Worm (Caenorhabditis elegans): ENCODE measurements around the gene K12D9.1.

K12D9.1 gene

DNA sequence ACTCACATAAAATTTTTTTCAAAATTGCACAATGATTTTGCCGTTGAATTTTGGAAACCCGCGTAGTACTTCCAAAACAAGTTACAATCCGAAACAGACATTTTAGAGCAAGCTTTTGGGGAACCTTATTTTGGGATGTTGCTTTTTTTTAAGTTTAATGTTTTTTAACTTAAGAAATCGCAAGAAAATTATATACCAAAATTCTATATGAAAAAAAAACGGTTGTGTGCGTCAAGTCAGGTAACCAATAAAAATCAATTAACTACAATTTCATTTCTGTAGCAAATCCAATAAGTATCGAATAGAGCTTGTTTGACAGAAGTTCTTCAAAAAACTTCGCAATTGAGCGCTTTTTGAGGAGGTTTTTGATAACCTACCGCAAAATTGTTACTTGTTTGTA is 30.9 kb upstream of the K12D9.1 start, which contains the start of gene srw-117:
TSS of gene srw-117 (minus strand) at position 101 of the 400 bp plus-strand sequence.
- no peak for TF ChIP-seq skn-1 (tag; optimal IDR thresholded peaks at IDR 0.05)

ce11 chrV:2985309-2985708 is 29.0 kb upstream of the K12D9.1 start, which contains the start of gene srw-139:
Gene srw-139 (minus strand): TSS chrV:2985409.
- TF ChIP-seq blmp-1 (tag; optimal IDR thresholded peaks at IDR 0.05; ENCODE audit: insufficient read depth): no peak
- no peak for TF ChIP-seq ama-1 (optimal IDR thresholded peaks at IDR 0.05)
- no peak for TF ChIP-seq ZK546.5 (tag; optimal IDR thresholded peaks at IDR 0.05)
- no peak for TF ChIP-seq nhr-237 (tag; optimal IDR thresholded peaks at IDR 0.05)

DNA sequence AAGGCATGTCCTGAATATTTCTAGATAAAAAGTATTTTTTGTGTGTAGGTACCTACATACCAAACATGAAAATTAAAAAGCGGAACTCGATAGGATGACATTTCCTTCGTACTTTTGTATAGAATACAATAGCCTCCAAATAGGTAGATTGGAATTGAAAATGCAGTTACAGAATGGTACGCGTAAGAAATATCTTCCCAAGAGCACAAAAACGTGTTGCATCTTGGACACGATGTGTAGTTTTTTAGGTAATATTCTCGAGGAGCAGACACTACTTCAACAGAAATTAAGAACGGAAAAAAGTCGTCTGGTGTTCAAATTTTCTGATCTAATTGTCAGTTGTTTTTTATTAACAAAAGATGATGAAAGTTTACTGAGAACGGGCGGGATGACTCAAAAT is 26.9 kb upstream of the K12D9.1 start, which contains the start of gene srh-85:
TSS of gene srh-85 (minus strand) at position 101 of the 400 bp plus-strand sequence.
- TF ChIP-seq nhr-6 (tag; optimal IDR thresholded peaks at IDR 0.05) (no peak), lin-11 (tag; optimal IDR thresholded peaks at IDR 0.05) (no peak)

DNA sequence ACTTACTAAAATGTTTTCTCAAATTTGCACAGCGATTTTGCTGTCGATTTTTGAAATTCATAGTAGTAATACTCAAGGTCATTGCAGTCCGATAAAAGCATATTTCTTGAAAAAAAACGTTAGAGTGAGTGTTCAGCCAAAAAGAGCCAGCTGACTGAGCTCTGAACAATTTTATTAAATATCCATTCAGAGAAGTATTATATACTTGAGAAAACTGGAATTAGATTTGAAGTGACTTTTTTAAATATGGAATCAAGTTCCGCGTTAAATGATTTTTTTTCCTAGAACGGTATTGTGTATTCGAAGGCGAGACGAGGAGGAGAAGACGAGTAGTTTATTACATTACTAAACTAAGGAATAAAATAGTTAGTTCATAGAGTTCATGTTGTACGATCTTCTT is 22.8 kb upstream of the K12D9.1 start, which contains the start of gene srw-121:
TSS of gene srw-121 (minus strand) at position 101 of the 400 bp plus-strand sequence.
- no peak for TF ChIP-seq elt-3 (tag; optimal IDR thresholded peaks at IDR 0.05)
- no peak for TF ChIP-seq fos-1 (tag; optimal IDR thresholded peaks at IDR 0.05)
- TF ChIP-seq unc-39 (tag; optimal IDR thresholded peaks at IDR 0.05): no peak
- no peak for TF ChIP-seq egl-27 (tag; optimal IDR thresholded peaks at IDR 0.05)
- TF ChIP-seq elt-1 (tag; optimal IDR thresholded peaks at IDR 0.05): no peak
- no peak for TF ChIP-seq ztf-11 (tag; optimal IDR thresholded peaks at IDR 0.05)
- no peak for TF ChIP-seq ZK546.5 (tag; optimal IDR thresholded peaks at IDR 0.05)
- TF ChIP-seq nhr-21 (tag; optimal IDR thresholded peaks at IDR 0.05): no peak
- no peak for TF ChIP-seq R02D3.7 (tag; optimal IDR thresholded peaks at IDR 0.05)

DNA sequence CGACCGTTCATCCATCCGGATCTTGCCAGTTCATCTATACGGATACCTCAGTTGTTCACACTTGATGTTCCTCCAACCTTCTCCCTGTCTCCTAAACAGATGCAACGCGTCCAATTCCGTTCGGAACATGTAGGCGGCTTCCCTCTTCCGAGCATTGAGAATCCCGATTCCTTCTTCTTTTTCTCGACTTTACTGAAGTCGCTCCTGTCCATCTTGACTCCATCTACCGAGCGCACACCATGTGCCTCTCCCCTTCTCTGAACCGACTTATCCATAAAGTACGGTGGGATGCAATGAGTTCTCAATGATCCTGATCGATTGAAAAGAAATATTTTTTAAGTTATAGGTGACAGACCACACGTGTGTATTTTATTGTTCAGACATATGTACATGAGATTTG is 22.2 kb upstream of the K12D9.1 start:
- no peak for TF ChIP-seq elt-1 (tag; optimal IDR thresholded peaks at IDR 0.05)
- no peak for TF ChIP-seq nhr-10 (tag; optimal IDR thresholded peaks at IDR 0.05)
- no peak for TF ChIP-seq fos-1 (tag; optimal IDR thresholded peaks at IDR 0.05)
- TF ChIP-seq gmeb-1 (tag; optimal IDR thresholded peaks at IDR 0.05): no peak
- TF ChIP-seq mbf-1 (tag; optimal IDR thresholded peaks at IDR 0.05): no peak
- no peak for TF ChIP-seq egl-27 (tag; optimal IDR thresholded peaks at IDR 0.05)
- no peak for TF ChIP-seq ztf-4 (tag; optimal IDR thresholded peaks at IDR 0.05)
- TF ChIP-seq alr-1 (tag; optimal IDR thresholded peaks at IDR 0.05): no peak
- no peak for TF ChIP-seq unc-55 (GFP tag; optimal IDR thresholded peaks at IDR 0.05)
- TF ChIP-seq sem-4 (tag; optimal IDR thresholded peaks at IDR 0.05): no peak
- no peak for TF ChIP-seq nhr-21 (tag; optimal IDR thresholded peaks at IDR 0.05)
- TF ChIP-seq peb-1 (tag; optimal IDR thresholded peaks at IDR 0.05): no peak
- TF ChIP-seq zag-1 (tag; optimal IDR thresholded peaks at IDR 0.05): no peak

ce11 chrV:2993816-2994215 is 20.5 kb upstream of the K12D9.1 start, which contains the start of gene srw-115:
Gene srw-115 (minus strand): TSS chrV:2993916.
- TF ChIP-seq nhr-23 (tag; optimal IDR thresholded peaks at IDR 0.05) (no peak), sma-9 (GFP tag; optimal IDR thresholded peaks at IDR 0.05) (no peak), sma-9 (tag; optimal IDR thresholded peaks at IDR 0.05) (no peak), unc-55 (GFP tag; optimal IDR thresholded peaks at IDR 0.05) (no peak), mab-5 (tag; optimal IDR thresholded peaks at IDR 0.05) (no peak), snpc-4 (tag; optimal IDR thresholded peaks at IDR 0.05) (no peak), dmd-4 (tag; optimal IDR thresholded peaks at IDR 0.05) (no peak), sma-3 (GFP tag; optimal IDR thresholded peaks at IDR 0.05) (no peak), nhr-10 (tag; optimal IDR thresholded peaks at IDR 0.05) (no peak)

DNA sequence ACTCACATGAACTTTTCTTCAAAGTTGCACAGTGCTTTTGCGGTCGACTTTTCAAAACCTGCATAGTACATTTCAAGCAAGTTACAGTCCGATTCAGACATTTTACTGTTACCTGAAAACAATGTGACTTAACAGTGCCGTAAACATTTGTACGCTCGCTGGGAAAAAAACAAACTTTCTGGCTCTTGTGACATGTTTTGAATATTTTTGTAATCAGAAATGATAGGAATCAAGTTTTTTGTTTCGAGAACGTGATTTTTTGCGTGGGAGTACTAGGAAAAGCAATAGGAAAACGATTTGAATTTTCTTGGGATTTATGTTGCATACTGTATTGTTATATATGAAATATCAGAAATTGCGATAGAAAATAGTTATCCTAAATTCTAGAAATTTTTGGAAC is 18.2 kb upstream of the K12D9.1 start, which contains the start of gene srw-120:
TSS of gene srw-120 (minus strand) at position 101 of the 400 bp plus-strand sequence.
- no peak for TF ChIP-seq mab-5 (tag; optimal IDR thresholded peaks at IDR 0.05)
